Worm (Caenorhabditis elegans): ENCODE results near the gene D1005.4.

DNA sequence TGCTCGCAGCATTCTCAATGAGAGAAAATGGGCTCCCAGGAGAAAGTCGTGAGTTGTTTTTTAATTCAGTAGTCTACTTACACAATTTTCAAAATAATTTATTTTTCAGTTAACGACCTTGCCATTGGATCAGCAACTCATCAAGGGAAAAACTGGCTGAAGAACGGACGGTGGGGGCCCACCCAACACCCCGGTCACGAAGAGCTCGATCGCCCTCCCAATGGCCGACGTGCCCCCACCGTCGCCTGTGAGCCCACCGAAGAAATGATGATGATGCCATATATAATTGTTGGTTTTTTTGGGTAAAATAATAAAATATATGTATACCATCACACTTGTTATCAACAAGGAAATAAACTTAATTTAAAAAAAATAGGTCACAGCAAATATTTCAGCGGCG lies 17.3 kb upstream of the D1005.4 start:
- no peak for TF ChIP-seq ztf-4 (tag; optimal IDR thresholded peaks at IDR 0.05)
- TF ChIP-seq unc-55 (GFP tag; optimal IDR thresholded peaks at IDR 0.05) = no peak
- TF ChIP-seq alr-1 (tag; optimal IDR thresholded peaks at IDR 0.05) = no peak
- no peak for TF ChIP-seq zag-1 (tag; optimal IDR thresholded peaks at IDR 0.05)
- no peak for TF ChIP-seq unc-62 (GFP tag; optimal IDR thresholded peaks at IDR 0.05)
- no peak for TF ChIP-seq mdl-1 (tag; optimal IDR thresholded peaks at IDR 0.05)
- no peak for TF ChIP-seq aly-2 (tag; optimal IDR thresholded peaks at IDR 0.05)
